Worm (Caenorhabditis elegans) whole organism, L1 larva: ENCODE data around the gene K04A8.19.
"Not testable (repeated sequence)": the region's sequence is repeated elsewhere in the genome, so short reads cannot be mapped to it uniquely, and the experiment has no call there.

Source experiments
- C34B4.2 ChIP-seq: sonication (generic microtip); optimal IDR thresholded peaks from 2 replicates; lab custom pipeline; 2017; ENCODE audit warnings: mild to moderate bottlenecking, missing genetic modification characterization, missing compliant biosample characterization
- F16B12.6 ChIP-seq: fragments of 150-350 bp; optimal IDR thresholded peaks from 2 replicates; lab custom pipeline; 2014; ENCODE audit warnings: missing biosample characterization, missing genetic modification characterization
- aha-1 ChIP-seq: fragments of 150-350 bp; optimal IDR thresholded peaks from 2 replicates; lab custom pipeline; 2014; ENCODE audit warnings: missing biosample characterization, missing genetic modification characterization
- blmp-1 ChIP-seq: fragments of 150-350 bp; optimal IDR thresholded peaks from 2 replicates; lab custom pipeline; 2014; ENCODE audit warnings: missing biosample characterization, missing genetic modification characterization
- ceh-8 ChIP-seq: fragments of 200-800 bp; sonication (Bioruptor generic); optimal IDR thresholded peaks from 2 replicates; lab custom pipeline; 2018; ENCODE audit warnings: mild to moderate bottlenecking, missing genetic modification characterization, moderate library complexity, missing compliant biosample characterization
- ceh-82 ChIP-seq, 3 experiments: fragments of 150-350 bp in 1 of 3; sonication (generic microtip) in 2 of 3; optimal IDR thresholded peaks; 2 replicates each; lab custom pipeline; 2014 to 2017; ENCODE audit warnings: missing biosample characterization in 3 of 3, missing genetic modification characterization in 3 of 3
- ceh-88 ChIP-seq: fragments of 200-800 bp; sonication (Bioruptor generic); IDR thresholded peaks from 2 replicates; pipeline ENCODE4 v1.3.6; 2022; ENCODE audit warnings: missing genetic modification characterization, missing compliant biosample characterization
- dpl-1 ChIP-seq, 3 experiments: fragments of 150-350 bp in 2 of 3; sonication (generic microtip) in 1 of 3; optimal IDR thresholded peaks; 2 replicates each; lab custom pipeline; 2014 to 2017; ENCODE audit warnings: missing biosample characterization in 3 of 3, missing genetic modification characterization in 3 of 3, missing genetic modification reagents in 3 of 3
- efl-1 ChIP-seq, 4 experiments: fragments of 150-350 bp; optimal IDR thresholded peaks in 3 of 4; peaks in 1 of 4; 1 replicate in 1 of 4; 2 replicates in 3 of 4; lab custom pipeline; 2014; ENCODE audit warnings: missing biosample characterization in 2 of 4, missing genetic modification characterization in 2 of 4, missing genetic modification reagents in 2 of 4
- elt-2 ChIP-seq: sonication (generic microtip); optimal IDR thresholded peaks from 2 replicates; lab custom pipeline; 2016; ENCODE audit warnings: missing genetic modification characterization, mild to moderate bottlenecking, inconsistent platforms, missing compliant biosample characterization, missing genetic modification reagents
- elt-3 ChIP-seq, 6 experiments: fragments of 150-350 bp in 1 of 6; sonication (generic microtip); optimal IDR thresholded peaks; 2 replicates each; lab custom pipeline; 2017 to 2018; ENCODE audit warnings: missing biosample characterization in 6 of 6, missing genetic modification characterization in 6 of 6, inconsistent platforms in 1 of 6
- fos-1 ChIP-seq: fragments of 150-350 bp; optimal IDR thresholded peaks from 2 replicates; lab custom pipeline; 2014; ENCODE audit warnings: missing biosample characterization, missing genetic modification characterization
- grh-1 ChIP-seq: fragments of 200-800 bp; sonication (Bioruptor generic); IDR thresholded peaks from 2 replicates; pipeline ENCODE4 v1.3.6; 2022; ENCODE audit warnings: missing genetic modification reagents, missing genetic modification characterization, missing compliant biosample characterization
- hlh-4 ChIP-seq: sonication (generic microtip); optimal IDR thresholded peaks from 2 replicates; lab custom pipeline; 2016; ENCODE audit warnings: mild to moderate bottlenecking, missing genetic modification characterization, missing compliant biosample characterization
- hpl-2 ChIP-seq: fragments of 150-350 bp; optimal IDR thresholded peaks from 2 replicates; lab custom pipeline; 2014; ENCODE audit warnings: missing biosample characterization, missing genetic modification reagents, missing genetic modification characterization
- irx-1 ChIP-seq: sonication (generic microtip); optimal IDR thresholded peaks from 2 replicates; lab custom pipeline; 2016; ENCODE audit warnings: missing genetic modification characterization, missing compliant biosample characterization
- lin-15B ChIP-seq: fragments of 150-350 bp; sonication (generic microtip); optimal IDR thresholded peaks from 3 replicates; lab custom pipeline; 2014; ENCODE audit warnings: missing biosample characterization, missing genetic modification characterization
- lin-35 ChIP-seq, 2 experiments: fragments of 150-350 bp; optimal IDR thresholded peaks; 2 replicates each; lab custom pipeline; 2014; ENCODE audit warnings: missing biosample characterization in 2 of 2, missing genetic modification characterization in 2 of 2, missing genetic modification reagents in 2 of 2
- lir-3 ChIP-seq: sonication (generic microtip); optimal IDR thresholded peaks from 2 replicates; lab custom pipeline; 2016; ENCODE audit warnings: mild to moderate bottlenecking, missing genetic modification characterization, moderate library complexity, missing compliant biosample characterization; ENCODE audit not compliant: poor library complexity
- nhr-11 ChIP-seq: fragments of 150-350 bp; optimal IDR thresholded peaks from 2 replicates; lab custom pipeline; 2014; ENCODE audit warnings: missing biosample characterization, missing genetic modification characterization
- nhr-19 ChIP-seq: fragments of 200-800 bp; sonication (Bioruptor generic); conservative IDR thresholded peaks from 2 replicates; pipeline ENCODE4 v1.3.6; 2022; ENCODE audit warnings: missing genetic modification characterization, missing compliant biosample characterization
- nhr-237 ChIP-seq: fragments of 150-350 bp; optimal IDR thresholded peaks from 2 replicates; lab custom pipeline; 2014; ENCODE audit warnings: missing biosample characterization, missing genetic modification characterization
- nhr-71 ChIP-seq: sonication (generic microtip); optimal IDR thresholded peaks from 2 replicates; lab custom pipeline; 2016; ENCODE audit warnings: mild to moderate bottlenecking, missing genetic modification characterization, moderate library complexity, missing compliant biosample characterization
- nhr-76 ChIP-seq: sonication (generic microtip); optimal IDR thresholded peaks from 2 replicates; lab custom pipeline; 2017; ENCODE audit warnings: missing biosample characterization, missing genetic modification characterization
- rnt-1 ChIP-seq: sonication (generic microtip); optimal IDR thresholded peaks from 2 replicates; lab custom pipeline; 2016; ENCODE audit warnings: mild to moderate bottlenecking, missing genetic modification characterization, moderate library complexity, missing compliant biosample characterization
- skn-1 ChIP-seq: fragments of 150-350 bp; optimal IDR thresholded peaks from 2 replicates; lab custom pipeline; 2014; ENCODE audit warnings: missing biosample characterization, missing genetic modification characterization
- snpc-4 ChIP-seq: fragments of 150-350 bp; optimal IDR thresholded peaks from 2 replicates; lab custom pipeline; 2014; ENCODE audit warnings: missing biosample characterization, missing genetic modification characterization
- sup-37 ChIP-seq: fragments of 200-800 bp; sonication (Bioruptor generic); optimal IDR thresholded peaks from 2 replicates; lab custom pipeline; 2018; ENCODE audit warnings: mild to moderate bottlenecking, missing genetic modification characterization, missing compliant biosample characterization
- tbx-2 ChIP-seq: sonication (generic microtip); optimal IDR thresholded peaks from 2 replicates; lab custom pipeline; 2016; ENCODE audit warnings: missing genetic modification characterization, missing compliant biosample characterization
- tlp-1 ChIP-seq: fragments of 150-350 bp; optimal IDR thresholded peaks from 2 replicates; lab custom pipeline; 2014; ENCODE audit warnings: missing biosample characterization, missing genetic modification characterization
- unc-30 ChIP-seq: sonication (generic microtip); optimal IDR thresholded peaks from 2 replicates; lab custom pipeline; 2017; ENCODE audit warnings: missing biosample characterization, missing genetic modification characterization
- ztf-11 ChIP-seq, 2 experiments: sonication (generic microtip); optimal IDR thresholded peaks; 2 replicates each; lab custom pipeline; 2016 to 2017; ENCODE audit warnings: missing genetic modification characterization in 2 of 2, missing biosample characterization in 1 of 2, missing compliant biosample characterization in 1 of 2
- ztf-4 ChIP-seq: fragments of 150-350 bp; optimal IDR thresholded peaks from 2 replicates; lab custom pipeline; 2014; ENCODE audit warnings: missing biosample characterization, missing genetic modification characterization

The K04A8.19 gene

ce11 chrV:6590283-6590682, 36.1 kb upstream of the K04A8.19 start, which contains the start of gene ZK1055.2:
Gene ZK1055.2, plus strand, starts transcription at chrV:6590583.
- TF ChIP-seq lir-3 (tag; lab: Kevin White, UChicago): no peak
- TF ChIP-seq tbx-2: no peak
- no peak for TF ChIP-seq grh-1 (GFP tag; lab: Robert Waterston, UW)

- TF ChIP-seq blmp-1 (tag; lab: Kevin White, UChicago): peak; percentile 44
- TF ChIP-seq dpl-1 (GFP tag; optimal IDR thresholded peaks at IDR 0.05; lab: Kevin White, UChicago): peak in 1 of 3 experiments; percentile 4
- not testable (repeated sequence) for TF ChIP-seq efl-1 (optimal IDR thresholded peaks at IDR 0.05; lab: Kevin White, UChicago)
- TF ChIP-seq efl-1 (GFP tag; optimal IDR thresholded peaks at IDR 0.05 in 1 of 2; lab: Kevin White, UChicago): peak in 1 of 2 experiments; percentile 17
- TF ChIP-seq, all 84 proteins: peak for 3; not testable (repeated sequence) for 81
Measured at ce11 chrV:6581762-6582161, 27.6 kb upstream of the K04A8.19 start, which contains the start of gene ZK1055.4. Gene ZK1055.4, plus strand, starts transcription at chrV:6582062.

- no peak for TF ChIP-seq nhr-76
- TF ChIP-seq nhr-237 (tag; lab: Kevin White, UChicago): no peak
- no peak for TF ChIP-seq tlp-1
- no peak for TF ChIP-seq C34B4.2 (tag; lab: Kevin White, UChicago)
- no peak for TF ChIP-seq hlh-4 (tag; lab: Kevin White, UChicago)
- TF ChIP-seq hpl-2: no peak
- TF ChIP-seq snpc-4 (tag; lab: Kevin White, UChicago): no peak
- no peak for TF ChIP-seq skn-1 (tag; lab: Kevin White, UChicago)
Measured at ce11 chrV:6579992-6580391, 25.8 kb upstream of the K04A8.19 start, which contains the start of gene EGAP9.3. Gene EGAP9.3, minus strand, starts transcription at chrV:6580122.

ce11 chrV:6576567-6576966, 22.4 kb upstream of the K04A8.19 start, which contains the start of gene EGAP9.4:
Gene EGAP9.4, plus strand, starts transcription at chrV:6576867.
- no peak for TF ChIP-seq ceh-82 (tag; optimal IDR thresholded peaks at IDR 0.05; lab: Kevin White, UChicago)
- no peak for TF ChIP-seq fos-1 (tag; lab: Kevin White, UChicago)
- no peak for TF ChIP-seq ceh-8 (GFP tag; lab: Kevin White, UChicago)
- TF ChIP-seq nhr-237 (tag; lab: Kevin White, UChicago): no peak
- no peak for TF ChIP-seq ceh-88
- TF ChIP-seq sup-37 (GFP tag; lab: Kevin White, UChicago): no peak
- no peak for TF ChIP-seq ztf-11 (tag; optimal IDR thresholded peaks at IDR 0.05; lab: Kevin White, UChicago)
- no peak for TF ChIP-seq unc-30
- no peak for TF ChIP-seq aha-1 (tag; lab: Kevin White, UChicago)
- no peak for TF ChIP-seq nhr-11 (tag; lab: Kevin White, UChicago)
- no peak for TF ChIP-seq nhr-71 (tag; lab: Kevin White, UChicago)
- TF ChIP-seq skn-1 (tag; lab: Kevin White, UChicago): no peak
- no peak for TF ChIP-seq F16B12.6 (tag; lab: Kevin White, UChicago)
- TF ChIP-seq ztf-4: no peak
- no peak for TF ChIP-seq grh-1 (GFP tag; lab: Robert Waterston, UW)
- no peak for TF ChIP-seq snpc-4 (tag; lab: Kevin White, UChicago)
- TF ChIP-seq nhr-19 (GFP tag; lab: Robert Waterston, UW): no peak
- TF ChIP-seq rnt-1: no peak

- TF ChIP-seq elt-3 (tag; optimal IDR thresholded peaks at IDR 0.05; lab: Kevin White, UChicago) (no peak), efl-1 (optimal IDR thresholded peaks at IDR 0.05; lab: Kevin White, UChicago) (no peak), efl-1 (GFP tag; optimal IDR thresholded peaks at IDR 0.05 in 1 of 2; lab: Kevin White, UChicago) (peak in 1 of 2 experiments; percentile 28), rnt-1 (no peak), lin-15B (tag; lab: Kevin White, UChicago) (no peak), lin-35 (GFP tag; optimal IDR thresholded peaks at IDR 0.05; lab: Kevin White, UChicago) (peak in 1 of 2 experiments; percentile 12), ceh-82 (tag; optimal IDR thresholded peaks at IDR 0.05; lab: Kevin White, UChicago) (no peak), elt-2 (tag; lab: Kevin White, UChicago) (peak; percentile 85), irx-1 (tag; lab: Kevin White, UChicago) (no peak)
Measured at ce11 chrV:6575406-6576130, 21.4 kb upstream of the K04A8.19 start, which contains the start of gene fut-2. Gene fut-2, minus strand, starts transcription at chrV:6575890.
